Fruit fly (Drosophila melanogaster) whole organism, prepupa: ENCODE data around the gene Rlb1.
A peak's percentile ranks its signal among the peaks of the same experiment; 100 is the strongest.

Experiments
- Blimp-1 ChIP-seq: fragments of 200-800 bp; sonication (Bioruptor generic); optimal IDR thresholded peaks from 3 replicates; lab custom pipeline; 2017; ENCODE audit warnings: missing biosample characterization, missing genetic modification characterization, mild to moderate bottlenecking, moderate library complexity, missing genetic modification reagents
- CG11294 ChIP-seq: fragments of 200-800 bp; sonication (Bioruptor generic); IDR thresholded peaks from 2 replicates; pipeline ENCODE4 v1.3.6; 2022; ENCODE audit warnings: missing biosample characterization, missing genetic modification characterization
- CG11762 ChIP-seq: fragments of 200-800 bp; sonication (Bioruptor generic); optimal IDR thresholded peaks from 3 replicates; lab custom pipeline; 2016; ENCODE audit warnings: missing biosample characterization, missing genetic modification characterization; ENCODE audit not compliant: insufficient read depth
- CG15336 ChIP-seq: fragments of 200-800 bp; sonication (Bioruptor generic); IDR thresholded peaks from 2 replicates; pipeline ENCODE4 v1.3.6; 2022; ENCODE audit warnings: missing biosample characterization, missing genetic modification characterization
- CG1621 ChIP-seq: fragments of 200-800 bp; sonication (Bioruptor generic); optimal IDR thresholded peaks from 3 replicates; lab custom pipeline; 2018; ENCODE audit warnings: missing biosample characterization, mild to moderate bottlenecking, missing genetic modification characterization
- CG16779 ChIP-seq: fragments of 200-800 bp; sonication (Bioruptor generic); optimal IDR thresholded peaks from 3 replicates; lab custom pipeline; 2017; ENCODE audit warnings: missing biosample characterization, mild to moderate bottlenecking, missing genetic modification characterization
- CG3032 ChIP-seq: fragments of 200-800 bp; optimal IDR thresholded peaks from 2 replicates; lab custom pipeline; 2019; ENCODE audit warnings: missing biosample characterization, mild to moderate bottlenecking, missing genetic modification characterization, moderate library complexity
- CG31627 ChIP-seq: fragments of 200-800 bp; sonication (Bioruptor generic); optimal IDR thresholded peaks from 3 replicates; lab custom pipeline; 2016; ENCODE audit warnings: missing biosample characterization, missing genetic modification characterization
- CG32006 ChIP-seq: fragments of 200-800 bp; sonication (Bioruptor generic); optimal IDR thresholded peaks from 3 replicates; lab custom pipeline; 2017; ENCODE audit warnings: missing biosample characterization, mild to moderate bottlenecking, missing genetic modification characterization
- CG3919 ChIP-seq: fragments of 200-800 bp; sonication (Bioruptor generic); optimal IDR thresholded peaks from 3 replicates; lab custom pipeline; 2016; ENCODE audit warnings: missing biosample characterization, missing genetic modification characterization
- CG6276 ChIP-seq: fragments of 200-800 bp; sonication (Bioruptor generic); optimal IDR thresholded peaks from 2 replicates; lab custom pipeline; 2017; ENCODE audit warnings: missing biosample characterization, mild to moderate bottlenecking, missing genetic modification characterization
- CG6808 ChIP-seq: fragments of 200-800 bp; sonication (Bioruptor generic); optimal IDR thresholded peaks from 3 replicates; lab custom pipeline; 2017; ENCODE audit warnings: missing biosample characterization, missing genetic modification characterization, mild to moderate bottlenecking, moderate library complexity, missing genetic modification reagents
- CG6854 ChIP-seq: fragments of 200-800 bp; sonication (Bioruptor generic); optimal IDR thresholded peaks from 2 replicates; lab custom pipeline; 2017; ENCODE audit warnings: missing biosample characterization, mild to moderate bottlenecking, missing genetic modification characterization
- CG8119 ChIP-seq: fragments of 200-800 bp; sonication (Bioruptor generic); IDR thresholded peaks from 3 replicates; pipeline ENCODE4 v1.3.6; 2022; ENCODE audit warnings: missing biosample characterization, missing genetic modification characterization
- CG8319 ChIP-seq: fragments of 200-800 bp; sonication (Bioruptor generic); optimal IDR thresholded peaks from 3 replicates; lab custom pipeline; 2016; ENCODE audit warnings: missing biosample characterization, missing genetic modification characterization
- CG8632 ChIP-seq: fragments of 200-800 bp; sonication (Bioruptor generic); optimal IDR thresholded peaks from 3 replicates; lab custom pipeline; 2016; ENCODE audit warnings: missing biosample characterization, missing genetic modification characterization
- CG9139 ChIP-seq: fragments of 200-800 bp; sonication (Bioruptor generic); optimal IDR thresholded peaks from 3 replicates; lab custom pipeline; 2017; ENCODE audit warnings: missing biosample characterization, mild to moderate bottlenecking, missing genetic modification characterization
- Eip75B ChIP-seq: fragments of 200-800 bp; sonication (Bioruptor generic); optimal IDR thresholded peaks from 3 replicates; lab custom pipeline; 2016; ENCODE audit warnings: missing biosample characterization, missing genetic modification characterization
- Eip93F ChIP-seq: fragments of 200-800 bp; sonication (Bioruptor generic); optimal IDR thresholded peaks from 2 replicates; lab custom pipeline; 2016; ENCODE audit warnings: missing biosample characterization, mild to moderate bottlenecking, missing genetic modification characterization
- Ets21C ChIP-seq: fragments of 200-800 bp; sonication (Bioruptor generic); optimal IDR thresholded peaks from 3 replicates; lab custom pipeline; 2016; ENCODE audit warnings: missing biosample characterization, missing genetic modification characterization
- Ets96B ChIP-seq: fragments of 200-800 bp; optimal IDR thresholded peaks from 2 replicates; lab custom pipeline; 2019; ENCODE audit warnings: missing biosample characterization, mild to moderate bottlenecking, missing genetic modification characterization, moderate library complexity
- Gug ChIP-seq: fragments of 200-800 bp; sonication (Bioruptor generic); IDR thresholded peaks from 2 replicates; pipeline ENCODE4 v1.3.6; 2022; ENCODE audit warnings: missing biosample characterization, missing genetic modification characterization
- Hr39 ChIP-seq: fragments of 200-800 bp; sonication (Bioruptor generic); optimal IDR thresholded peaks from 2 replicates; lab custom pipeline; 2016; ENCODE audit warnings: missing biosample characterization, missing genetic modification characterization
- Hr4 ChIP-seq: fragments of 200-800 bp; sonication (Bioruptor generic); optimal IDR thresholded peaks from 3 replicates; lab custom pipeline; 2016; ENCODE audit warnings: missing biosample characterization, missing genetic modification characterization
- Lpt ChIP-seq: fragments of 200-800 bp; sonication (Bioruptor generic); optimal IDR thresholded peaks from 3 replicates; lab custom pipeline; 2016; ENCODE audit warnings: missing biosample characterization, missing genetic modification characterization
- Met ChIP-seq: fragments of 200-800 bp; sonication (Bioruptor generic); optimal IDR thresholded peaks from 3 replicates; lab custom pipeline; 2016; ENCODE audit warnings: missing biosample characterization, missing genetic modification characterization
- OdsH ChIP-seq: fragments of 200-800 bp; sonication (Bioruptor generic); optimal IDR thresholded peaks from 3 replicates; lab custom pipeline; 2016; ENCODE audit warnings: missing biosample characterization, missing genetic modification characterization
- Smox ChIP-seq: fragments of 200-800 bp; sonication (Bioruptor generic); optimal IDR thresholded peaks from 3 replicates; lab custom pipeline; 2016; ENCODE audit warnings: missing biosample characterization, missing genetic modification characterization
- Sox14 ChIP-seq: fragments of 200-800 bp; sonication (Bioruptor generic); optimal IDR thresholded peaks from 3 replicates; lab custom pipeline; 2016; ENCODE audit warnings: missing biosample characterization, missing genetic modification characterization
- Sox15 ChIP-seq: fragments of 200-800 bp; sonication (Bioruptor generic); optimal IDR thresholded peaks from 3 replicates; lab custom pipeline; 2016; ENCODE audit warnings: missing biosample characterization, missing genetic modification characterization
- acj6 ChIP-seq: fragments of 200-800 bp; sonication (Bioruptor generic); optimal IDR thresholded peaks from 3 replicates; lab custom pipeline; 2016; ENCODE audit warnings: missing biosample characterization, missing genetic modification characterization
- cyc ChIP-seq: fragments of 200-800 bp; sonication (Bioruptor generic); optimal IDR thresholded peaks from 3 replicates; lab custom pipeline; 2016; ENCODE audit warnings: missing biosample characterization, missing genetic modification characterization
- dsx ChIP-seq: fragments of 200-800 bp; optimal IDR thresholded peaks from 3 replicates; lab custom pipeline; 2019; ENCODE audit warnings: missing biosample characterization, mild to moderate bottlenecking, missing genetic modification characterization, moderate library complexity; ENCODE audit not compliant: poor library complexity, severe bottlenecking
- eg ChIP-seq: fragments of 200-800 bp; sonication (Bioruptor generic); IDR thresholded peaks from 3 replicates; pipeline ENCODE4 v1.3.6; 2022; ENCODE audit warnings: missing biosample characterization, missing genetic modification characterization
- esn ChIP-seq: fragments of 200-800 bp; sonication (Bioruptor generic); optimal IDR thresholded peaks from 2 replicates; lab custom pipeline; 2016; ENCODE audit warnings: missing biosample characterization, mild to moderate bottlenecking, missing genetic modification characterization, moderate library complexity
- fd59A ChIP-seq: fragments of 200-800 bp; sonication (Bioruptor generic); optimal IDR thresholded peaks from 2 replicates; lab custom pipeline; 2017; ENCODE audit warnings: missing biosample characterization, mild to moderate bottlenecking, missing genetic modification characterization, missing genetic modification reagents
- fd85E ChIP-seq: fragments of 200-800 bp; sonication (Bioruptor generic); optimal IDR thresholded peaks from 3 replicates; lab custom pipeline; 2016; ENCODE audit warnings: missing biosample characterization, missing genetic modification characterization
- fkh ChIP-seq: fragments of 200-800 bp; sonication (Bioruptor generic); optimal IDR thresholded peaks from 3 replicates; lab custom pipeline; 2017; ENCODE audit warnings: missing biosample characterization, mild to moderate bottlenecking, missing genetic modification characterization, moderate library complexity
- lz ChIP-seq: fragments of 200-800 bp; sonication (Bioruptor generic); optimal IDR thresholded peaks from 3 replicates; lab custom pipeline; 2016; ENCODE audit warnings: missing biosample characterization, missing genetic modification characterization
- net ChIP-seq: fragments of 200-800 bp; sonication (Bioruptor generic); optimal IDR thresholded peaks from 3 replicates; lab custom pipeline; 2016; ENCODE audit warnings: missing biosample characterization, missing genetic modification characterization
- pdm3 ChIP-seq: fragments of 200-800 bp; sonication (Bioruptor generic); optimal IDR thresholded peaks from 3 replicates; lab custom pipeline; 2016; ENCODE audit warnings: missing biosample characterization, missing genetic modification characterization
- salr ChIP-seq, 2 experiments: fragments of 200-800 bp; sonication (Bioruptor generic); optimal IDR thresholded peaks; 3 replicates each; lab custom pipeline; 2016 to 2018; ENCODE audit warnings: missing biosample characterization in 2 of 2, missing genetic modification characterization in 2 of 2, mild to moderate bottlenecking in 1 of 2
- spab ChIP-seq: fragments of 200-800 bp; sonication (Bioruptor generic); optimal IDR thresholded peaks from 2 replicates; lab custom pipeline; 2017; ENCODE audit warnings: missing biosample characterization, mild to moderate bottlenecking, missing genetic modification characterization, missing genetic modification reagents
- ss ChIP-seq, 2 experiments: fragments of 200-800 bp; sonication (Bioruptor generic); optimal IDR thresholded peaks; 2 replicates in 1 of 2; 3 replicates in 1 of 2; lab custom pipeline; 2017 to 2018; ENCODE audit warnings: mild to moderate bottlenecking in 2 of 2, missing biosample characterization in 2 of 2, missing genetic modification characterization in 2 of 2, moderate library complexity in 1 of 2
- svp ChIP-seq: fragments of 200-800 bp; sonication (Bioruptor generic); peaks from one replicate; lab custom pipeline; 2016; ENCODE audit warnings: missing biosample characterization, missing genetic modification characterization
- topi ChIP-seq: fragments of 200-800 bp; sonication (Bioruptor generic); optimal IDR thresholded peaks from 3 replicates; lab custom pipeline; 2016; ENCODE audit warnings: missing biosample characterization, missing genetic modification characterization

Gene Rlb1

dm6 chr3R:9533181-9534124, 20.3 kb downstream of the Rlb1 start (continued):
- TF ChIP-seq CG8319 (peak; percentile 94), Gug (GFP tag; lab: Robert Waterston, UW) (peak; percentile 87), CG3032 (tag; lab: Kevin White, UChicago) (peak; percentile 94), pdm3 (peak; percentile 97), ss (GFP tag; optimal IDR thresholded peaks at IDR 0.05; lab: Kevin White, UChicago) (peak; percentile 94 to 98), Smox (GFP tag; lab: Kevin White, UChicago) (peak; percentile 97), Blimp-1 (GFP tag; lab: Kevin White, UChicago) (peak; percentile 92), Sox15 (GFP tag; lab: Kevin White, UChicago) (peak; percentile 97), CG16779 (peak; percentile 95), esn (GFP tag; lab: Kevin White, UChicago) (peak; percentile 99), CG6808 (peak; percentile 97), OdsH (GFP tag; lab: Kevin White, UChicago) (peak; percentile 96), fd85E (peak; percentile 83), Eip93F (GFP tag; lab: Kevin White, UChicago) (peak; percentile 68), CG11762 (GFP tag; lab: Kevin White, UChicago) (peak; percentile 96)

- TF ChIP-seq dsx (GFP tag; lab: Kevin White, UChicago) (peak; percentile 80), fkh (peak; percentile 21), Hr39 (peak; percentile 91), cyc (GFP tag; lab: Kevin White, UChicago) (peak; percentile 87), Hr4 (GFP tag; lab: Kevin White, UChicago) (peak; percentile 95), svp (GFP tag; lab: Kevin White, UChicago) (peak; percentile 90), lz (peak; percentile 87), Eip75B (peak; percentile 87), ss (GFP tag; optimal IDR thresholded peaks at IDR 0.05; lab: Kevin White, UChicago) (peak in 1 of 2 experiments; percentile 57), CG9139 (GFP tag; lab: Kevin White, UChicago) (no peak), spab (peak; percentile 79), CG11294 (GFP tag; lab: Robert Waterston, UW) (peak; percentile 78; the same call in 1 of the 2 replicates), CG6276 (GFP tag; lab: Kevin White, UChicago) (peak; percentile 86), Ets21C (GFP tag; lab: Kevin White, UChicago) (peak; percentile 75), eg (GFP tag; lab: Robert Waterston, UW) (peak; percentile 94), CG32006 (GFP tag; lab: Kevin White, UChicago) (peak; percentile 95), Blimp-1 (GFP tag; lab: Kevin White, UChicago) (peak; percentile 61), Sox15 (GFP tag; lab: Kevin White, UChicago) (peak; percentile 81), fd59A (GFP tag; lab: Kevin White, UChicago) (peak; percentile 82), Lpt (GFP tag; lab: Kevin White, UChicago) (peak; percentile 88), salr (GFP tag; optimal IDR thresholded peaks at IDR 0.05; lab: Kevin White, UChicago) (peak; percentile 69 to 92), CG1621 (tag; lab: Kevin White, UChicago) (peak; percentile 79), CG6854 (GFP tag; lab: Kevin White, UChicago) (no peak), Eip93F (GFP tag; lab: Kevin White, UChicago) (no peak), Sox14 (peak; percentile 93), Smox (GFP tag; lab: Kevin White, UChicago) (peak; percentile 89), CG8632 (GFP tag; lab: Kevin White, UChicago) (peak; percentile 91), net (GFP tag; lab: Kevin White, UChicago) (peak; percentile 91), CG3032 (tag; lab: Kevin White, UChicago) (peak; percentile 87), acj6 (GFP tag; lab: Kevin White, UChicago) (peak; percentile 92), topi (GFP tag; lab: Kevin White, UChicago) (peak; percentile 90), CG15336 (peak; percentile 94), Ets96B (tag; lab: Kevin White, UChicago) (peak; percentile 84), CG3919 (GFP tag; lab: Kevin White, UChicago) (peak; percentile 92), fd85E (peak; percentile 67), Gug (GFP tag; lab: Robert Waterston, UW) (peak; percentile 89), esn (GFP tag; lab: Kevin White, UChicago) (peak; percentile 93), CG8319 (peak; percentile 83), CG31627 (GFP tag; lab: Kevin White, UChicago) (peak; percentile 92), Met (peak; percentile 92), CG8119 (peak; percentile 93)
Measured at dm6 chr3R:9534125-9534496, 21.0 kb downstream of the Rlb1 start.
